Worm (Caenorhabditis elegans) whole organism, late embryonic: ENCODE measurements around the gene pph-2.

Source experiments
- C08G9.2 ChIP-seq: sonication (generic microtip); optimal IDR thresholded peaks from 2 replicates; lab custom pipeline; 2016; ENCODE audit warnings: mild to moderate bottlenecking, missing genetic modification characterization, moderate library complexity, missing compliant biosample characterization
- C38D4.7 ChIP-seq: fragments of 200-800 bp; sonication (Bioruptor generic); optimal IDR thresholded peaks from 2 replicates; lab custom pipeline; 2018; ENCODE audit warnings: mild to moderate bottlenecking, missing genetic modification characterization, moderate library complexity, missing compliant biosample characterization
- F13H6.1 ChIP-seq: sonication (generic microtip); optimal IDR thresholded peaks from 2 replicates; lab custom pipeline; 2016; ENCODE audit warnings: missing genetic modification characterization, missing compliant biosample characterization
- T23F11.4 ChIP-seq: fragments of 200-800 bp; sonication (Bioruptor generic); optimal IDR thresholded peaks from 2 replicates; lab custom pipeline; 2018; ENCODE audit warnings: mild to moderate bottlenecking, missing genetic modification characterization, missing compliant biosample characterization
- ahr-1 ChIP-seq: sonication (generic microtip); optimal IDR thresholded peaks from 2 replicates; lab custom pipeline; 2016; ENCODE audit warnings: missing genetic modification characterization, missing compliant biosample characterization
- ceh-14 ChIP-seq: sonication (generic microtip); optimal IDR thresholded peaks from 2 replicates; lab custom pipeline; 2016; ENCODE audit warnings: missing genotype, missing genetic modification characterization, missing compliant biosample characterization
- ceh-18 ChIP-seq: sonication (generic microtip); optimal IDR thresholded peaks from 2 replicates; lab custom pipeline; 2016; ENCODE audit warnings: missing genetic modification characterization, missing compliant biosample characterization
- ceh-2 ChIP-seq: sonication (generic microtip); optimal IDR thresholded peaks from 2 replicates; lab custom pipeline; 2016; ENCODE audit warnings: missing genotype, missing genetic modification characterization, missing compliant biosample characterization
- ceh-22 ChIP-seq: sonication (generic microtip); optimal IDR thresholded peaks from 2 replicates; lab custom pipeline; 2017; ENCODE audit warnings: missing biosample characterization, missing genetic modification characterization
- ceh-30 ChIP-seq: fragments of 150-350 bp; optimal IDR thresholded peaks from 2 replicates; lab custom pipeline; 2014; ENCODE audit warnings: missing biosample characterization, missing genetic modification characterization
- ceh-31 ChIP-seq: sonication (generic microtip); optimal IDR thresholded peaks from 2 replicates; lab custom pipeline; 2016; ENCODE audit warnings: missing genetic modification characterization, missing compliant biosample characterization
- ceh-34 ChIP-seq: sonication (generic microtip); optimal IDR thresholded peaks from 2 replicates; lab custom pipeline; 2016; ENCODE audit warnings: mild to moderate bottlenecking, missing genetic modification characterization, missing compliant biosample characterization
- ceh-48 ChIP-seq: sonication (generic microtip); optimal IDR thresholded peaks from 2 replicates; lab custom pipeline; 2016; ENCODE audit warnings: missing genetic modification characterization, inconsistent platforms, missing compliant biosample characterization
- ceh-9 ChIP-seq: sonication (generic microtip); optimal IDR thresholded peaks from 2 replicates; lab custom pipeline; 2016; ENCODE audit warnings: mild to moderate bottlenecking, missing genetic modification characterization, inconsistent platforms, missing compliant biosample characterization
- che-1 ChIP-seq: sonication (generic microtip); optimal IDR thresholded peaks from 2 replicates; lab custom pipeline; 2016; ENCODE audit warnings: mild to moderate bottlenecking, missing genetic modification characterization, missing compliant biosample characterization
- dmd-4 ChIP-seq: sonication (generic microtip); optimal IDR thresholded peaks from 2 replicates; lab custom pipeline; 2016; ENCODE audit warnings: borderline replicate concordance, missing genetic modification characterization, missing compliant biosample characterization
- elt-2 ChIP-seq: sonication (generic microtip); optimal IDR thresholded peaks from 2 replicates; lab custom pipeline; 2016; ENCODE audit warnings: missing genetic modification reagents, missing genetic modification characterization, missing compliant biosample characterization
- elt-4 ChIP-seq: sonication (generic microtip); optimal IDR thresholded peaks from 2 replicates; lab custom pipeline; 2016; ENCODE audit warnings: missing genetic modification characterization, missing compliant biosample characterization
- eyg-1 ChIP-seq: sonication (generic microtip); optimal IDR thresholded peaks from 2 replicates; lab custom pipeline; 2016; ENCODE audit warnings: missing genotype, missing genetic modification characterization, missing compliant biosample characterization
- fax-1 ChIP-seq: sonication (generic microtip); optimal IDR thresholded peaks from 2 replicates; lab custom pipeline; 2016; ENCODE audit warnings: missing genotype, missing genetic modification characterization, missing compliant biosample characterization
- fkh-10 ChIP-seq: fragments of 150-350 bp; optimal IDR thresholded peaks from 2 replicates; lab custom pipeline; 2014; ENCODE audit warnings: missing biosample characterization, missing genetic modification reagents, missing genetic modification characterization
- fkh-6 ChIP-seq: sonication (generic microtip); optimal IDR thresholded peaks from 2 replicates; lab custom pipeline; 2016; ENCODE audit warnings: missing genetic modification characterization, missing compliant biosample characterization
- gmeb-2 ChIP-seq: sonication (generic microtip); optimal IDR thresholded peaks from 2 replicates; lab custom pipeline; 2016; ENCODE audit warnings: missing genetic modification characterization, inconsistent platforms, missing compliant biosample characterization
- hlh-13 ChIP-seq: fragments of 200-800 bp; sonication (Bioruptor generic); optimal IDR thresholded peaks from 2 replicates; lab custom pipeline; 2018; ENCODE audit warnings: mild to moderate bottlenecking, missing genetic modification characterization, missing compliant biosample characterization
- hlh-15 ChIP-seq: sonication (generic microtip); optimal IDR thresholded peaks from 2 replicates; lab custom pipeline; 2016; ENCODE audit warnings: missing genetic modification characterization, missing compliant biosample characterization
- hlh-30 ChIP-seq: sonication (generic microtip); optimal IDR thresholded peaks from 2 replicates; lab custom pipeline; 2017; ENCODE audit warnings: antibody characterized with exemption, missing genetic modification characterization, missing compliant biosample characterization; ENCODE audit not compliant: insufficient read depth
- hlh-6 ChIP-seq: sonication (generic microtip); optimal IDR thresholded peaks from 2 replicates; lab custom pipeline; 2016; ENCODE audit warnings: missing genotype, missing genetic modification characterization, missing compliant biosample characterization
- mec-3 ChIP-seq: sonication (generic microtip); optimal IDR thresholded peaks from 2 replicates; lab custom pipeline; 2016; ENCODE audit warnings: borderline replicate concordance, missing genetic modification characterization, missing compliant biosample characterization
- nhr-11 ChIP-seq: fragments of 150-350 bp; optimal IDR thresholded peaks from 2 replicates; lab custom pipeline; 2014; ENCODE audit warnings: missing biosample characterization, missing genetic modification characterization
- nhr-232 ChIP-seq: sonication (generic microtip); optimal IDR thresholded peaks from 2 replicates; lab custom pipeline; 2016; ENCODE audit warnings: missing genetic modification characterization, missing compliant biosample characterization
- npax-4 ChIP-seq: sonication (generic microtip); optimal IDR thresholded peaks from 2 replicates; lab custom pipeline; 2016; ENCODE audit warnings: missing genetic modification characterization, missing compliant biosample characterization
- pag-3 ChIP-seq: sonication (generic microtip); optimal IDR thresholded peaks from 2 replicates; lab custom pipeline; 2016; ENCODE audit warnings: missing compliant biosample characterization, missing genetic modification characterization, borderline replicate concordance
- pat-9 ChIP-seq: fragments of 200-800 bp; sonication (Bioruptor generic); optimal IDR thresholded peaks from 2 replicates; lab custom pipeline; 2018; ENCODE audit warnings: mild to moderate bottlenecking, missing genetic modification characterization, moderate library complexity, missing compliant biosample characterization
- pax-1 ChIP-seq: fragments of 150-350 bp; optimal IDR thresholded peaks from 2 replicates; lab custom pipeline; 2014; ENCODE audit warnings: missing biosample characterization, missing genetic modification characterization
- pha-2 ChIP-seq: sonication (generic microtip); optimal IDR thresholded peaks from 2 replicates; lab custom pipeline; 2017; ENCODE audit warnings: mild to moderate bottlenecking, missing genetic modification characterization, missing compliant biosample characterization
- pqm-1 ChIP-seq: sonication (generic microtip); optimal IDR thresholded peaks from 2 replicates; lab custom pipeline; 2016; ENCODE audit warnings: missing genetic modification characterization, missing compliant biosample characterization
- pros-1 ChIP-seq: fragments of 150-350 bp; optimal IDR thresholded peaks from 2 replicates; lab custom pipeline; 2014; ENCODE audit warnings: missing biosample characterization, missing genetic modification reagents, missing genetic modification characterization
- ref-2 ChIP-seq: sonication (generic microtip); optimal IDR thresholded peaks from 2 replicates; lab custom pipeline; 2016; ENCODE audit warnings: missing genetic modification characterization, missing compliant biosample characterization
- sdc-2 ChIP-seq: sonication (generic microtip); optimal IDR thresholded peaks from 2 replicates; lab custom pipeline; 2016; ENCODE audit warnings: missing genotype, missing genetic modification characterization, missing compliant biosample characterization
- ttx-3 ChIP-seq: sonication (generic microtip); optimal IDR thresholded peaks from 2 replicates; lab custom pipeline; 2016; ENCODE audit warnings: missing genetic modification reagents, missing genetic modification characterization, missing compliant biosample characterization
- zip-5 ChIP-seq: sonication (generic microtip); optimal IDR thresholded peaks from 2 replicates; lab custom pipeline; 2016; ENCODE audit warnings: missing genetic modification characterization, missing compliant biosample characterization
- ztf-16 ChIP-seq: sonication (generic microtip); optimal IDR thresholded peaks from 2 replicates; lab custom pipeline; 2017; ENCODE audit warnings: missing genetic modification characterization, missing compliant biosample characterization

The pph-2 gene

DNA sequence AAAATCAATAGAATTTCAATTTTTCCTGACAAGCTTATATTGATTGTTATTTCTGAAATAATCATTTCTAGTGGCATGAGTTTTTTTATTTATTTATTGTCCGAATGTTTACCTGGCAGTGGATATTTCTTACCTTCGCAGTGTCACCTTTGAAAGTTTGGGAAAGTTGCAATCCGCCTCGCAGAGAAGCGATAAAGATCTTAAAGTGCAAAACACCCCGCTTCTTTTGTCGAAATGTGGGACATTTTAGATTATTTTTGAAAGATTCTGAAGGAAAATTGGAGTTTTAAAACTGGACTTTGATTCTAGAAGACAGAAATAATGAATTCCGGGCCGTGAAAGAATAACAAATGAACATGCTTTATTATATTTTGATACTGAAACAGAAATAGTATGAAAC, 31.2 kb upstream of the pph-2 start:
- TF ChIP-seq hlh-6 (tag; lab: Kevin White, UChicago) (no peak), ceh-18 (tag; lab: Kevin White, UChicago) (no peak), ceh-48 (no peak), pax-1 (tag; lab: Kevin White, UChicago) (no peak), npax-4 (tag; lab: Kevin White, UChicago) (no peak), gmeb-2 (tag; lab: Kevin White, UChicago) (no peak), hlh-13 (GFP tag; lab: Kevin White, UChicago) (no peak), pha-2 (tag; lab: Kevin White, UChicago) (no peak), pag-3 (tag; lab: Kevin White, UChicago) (no peak), pros-1 (tag; lab: Kevin White, UChicago) (no peak), pat-9 (tag; lab: Kevin White, UChicago) (no peak), eyg-1 (tag; lab: Kevin White, UChicago) (no peak), ahr-1 (tag; lab: Kevin White, UChicago) (no peak), ttx-3 (tag; lab: Kevin White, UChicago) (no peak), C38D4.7 (no peak)

DNA sequence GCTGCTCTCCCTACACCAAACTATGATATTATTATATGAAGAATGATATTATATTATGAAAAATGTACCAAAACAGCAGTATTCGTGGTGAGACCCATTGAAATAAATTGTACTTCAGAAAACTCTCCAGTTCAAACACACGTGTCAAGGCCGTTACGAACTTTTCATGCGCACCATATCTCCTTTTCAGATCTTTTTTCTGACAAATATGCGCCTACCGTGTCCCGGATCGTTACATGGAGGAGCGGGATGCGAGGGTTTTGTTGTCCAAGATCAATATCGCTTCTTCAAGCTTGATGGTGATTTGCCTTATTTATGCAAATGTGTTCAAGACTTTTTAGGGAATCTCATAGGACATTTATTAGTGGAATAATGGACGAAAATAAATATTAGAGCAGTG, 26.1 kb upstream of the pph-2 start:
- TF ChIP-seq fkh-10 (no peak), elt-4 (tag; lab: Kevin White, UChicago) (no peak), ceh-30 (tag; lab: Kevin White, UChicago) (no peak), nhr-232 (tag; lab: Kevin White, UChicago) (no peak), fkh-6 (tag; lab: Kevin White, UChicago) (no peak), zip-5 (tag; lab: Kevin White, UChicago) (no peak), elt-2 (tag; lab: Kevin White, UChicago) (no peak), ceh-48 (no peak), ttx-3 (tag; lab: Kevin White, UChicago) (no peak), pros-1 (tag; lab: Kevin White, UChicago) (no peak), C08G9.2 (tag; lab: Kevin White, UChicago) (no peak), ceh-22 (tag; lab: Kevin White, UChicago) (no peak), che-1 (no peak), T23F11.4 (GFP tag; lab: Kevin White, UChicago) (no peak), ceh-2 (tag; lab: Kevin White, UChicago) (no peak), nhr-11 (tag; lab: Kevin White, UChicago) (no peak), mec-3 (tag; lab: Kevin White, UChicago) (no peak), ceh-14 (no peak)

ce11 chrIV:11902832-11903231, 25.3 kb upstream of the pph-2 start:
- TF ChIP-seq ceh-34 = no peak
- no peak for TF ChIP-seq hlh-15 (tag; lab: Kevin White, UChicago)
- no peak for TF ChIP-seq hlh-6 (tag; lab: Kevin White, UChicago)
- no peak for TF ChIP-seq npax-4 (tag; lab: Kevin White, UChicago)
- TF ChIP-seq ceh-31 (tag; lab: Kevin White, UChicago) = no peak
- TF ChIP-seq zip-5 (tag; lab: Kevin White, UChicago) = no peak
- TF ChIP-seq F13H6.1 (tag; lab: Kevin White, UChicago) = no peak
- TF ChIP-seq ttx-3 (tag; lab: Kevin White, UChicago) = no peak
- TF ChIP-seq ceh-9 (tag; lab: Kevin White, UChicago) = no peak
- TF ChIP-seq pqm-1 (tag; lab: Kevin White, UChicago) = no peak
- no peak for TF ChIP-seq dmd-4 (tag; lab: Kevin White, UChicago)
- TF ChIP-seq pag-3 (tag; lab: Kevin White, UChicago) = no peak
- no peak for TF ChIP-seq hlh-30 (tag; lab: Kevin White, UChicago)
- no peak for TF ChIP-seq ref-2 (tag; lab: Kevin White, UChicago)
- no peak for TF ChIP-seq ceh-14
- no peak for TF ChIP-seq sdc-2 (tag; lab: Kevin White, UChicago)
- TF ChIP-seq C08G9.2 (tag; lab: Kevin White, UChicago) = no peak
- no peak for TF ChIP-seq eyg-1 (tag; lab: Kevin White, UChicago)
- TF ChIP-seq fax-1 (tag; lab: Kevin White, UChicago) = no peak
- TF ChIP-seq ztf-16 (tag; lab: Kevin White, UChicago) = no peak
- TF ChIP-seq, all 69 proteins: peak for 0
